Worm (Caenorhabditis elegans) whole organism, L3 larva: ENCODE data around the gene C07D10.5.

Experiments
- R02D3.7 ChIP-seq: fragments of 150-350 bp; optimal IDR thresholded peaks from 2 replicates; lab custom pipeline; 2014; ENCODE audit warnings: missing biosample characterization, missing genetic modification characterization
- ama-1 ChIP-seq: fragments of 150-350 bp; optimal IDR thresholded peaks from 2 replicates; lab custom pipeline; 2018
- ceh-16 ChIP-seq: sonication (generic microtip); optimal IDR thresholded peaks from 2 replicates; lab custom pipeline; 2017; ENCODE audit warnings: missing biosample characterization, missing genetic modification characterization
- ceh-28 ChIP-seq: fragments of 150-350 bp; optimal IDR thresholded peaks from 2 replicates; lab custom pipeline; 2014; ENCODE audit warnings: missing biosample characterization, missing genetic modification reagents, missing genetic modification characterization
- ceh-82 ChIP-seq: fragments of 150-350 bp; optimal IDR thresholded peaks from 2 replicates; lab custom pipeline; 2014; ENCODE audit warnings: missing biosample characterization, missing genetic modification characterization
- ceh-9 ChIP-seq: sonication (generic microtip); optimal IDR thresholded peaks from 2 replicates; lab custom pipeline; 2018; ENCODE audit warnings: missing biosample characterization, missing genetic modification characterization
- daf-12 ChIP-seq: fragments of 150-350 bp; optimal IDR thresholded peaks from 2 replicates; lab custom pipeline; 2014; ENCODE audit warnings: missing biosample characterization, missing genetic modification reagents, missing genetic modification characterization
- egl-27 ChIP-seq: sonication (generic microtip); optimal IDR thresholded peaks from 4 replicates; lab custom pipeline; 2017; ENCODE audit warnings: missing biosample characterization, missing genetic modification reagents, missing genetic modification characterization
- egl-5 ChIP-seq: fragments of 150-350 bp; optimal IDR thresholded peaks from 2 replicates; lab custom pipeline; 2017; ENCODE audit warnings: missing biosample characterization, missing genetic modification reagents, missing genetic modification characterization, inconsistent platforms
- elt-2 ChIP-seq: sonication (generic microtip); optimal IDR thresholded peaks from 2 replicates; lab custom pipeline; 2016; ENCODE audit warnings: missing genetic modification reagents, mild to moderate bottlenecking, missing genetic modification characterization, missing compliant biosample characterization
- eor-1 ChIP-seq, 2 experiments: fragments of 150-350 bp; optimal IDR thresholded peaks; 2 replicates each; lab custom pipeline; 2014 to 2018; ENCODE audit warnings: missing biosample characterization in 2 of 2, missing genetic modification characterization in 2 of 2
- fkh-10 ChIP-seq: sonication (generic microtip); optimal IDR thresholded peaks from 2 replicates; lab custom pipeline; 2017; ENCODE audit warnings: missing biosample characterization, missing genetic modification reagents, missing genetic modification characterization
- fkh-2 ChIP-seq: fragments of 150-350 bp; optimal IDR thresholded peaks from 2 replicates; lab custom pipeline; 2014; ENCODE audit warnings: missing biosample characterization, missing genetic modification reagents, missing genetic modification characterization
- hmg-11 ChIP-seq: sonication (generic microtip); optimal IDR thresholded peaks from 2 replicates; lab custom pipeline; 2016; ENCODE audit warnings: missing genetic modification characterization, missing compliant biosample characterization
- jun-1 ChIP-seq: fragments of 150-350 bp; optimal IDR thresholded peaks from 2 replicates; lab custom pipeline; 2014; ENCODE audit warnings: missing biosample characterization, missing genetic modification reagents, missing genetic modification characterization
- lin-15B ChIP-seq: fragments of 150-350 bp; optimal IDR thresholded peaks from 2 replicates; lab custom pipeline; 2014; ENCODE audit warnings: missing biosample characterization, missing genetic modification characterization
- lin-39 ChIP-seq: fragments of 150-350 bp; optimal IDR thresholded peaks from 2 replicates; lab custom pipeline; 2018; ENCODE audit warnings: missing biosample characterization, missing genetic modification reagents, missing genetic modification characterization
- lsy-12 ChIP-seq: sonication (generic microtip); optimal IDR thresholded peaks from 2 replicates; lab custom pipeline; 2016; ENCODE audit warnings: mild to moderate bottlenecking, missing genetic modification characterization, missing compliant biosample characterization
- mdl-1 ChIP-seq: fragments of 150-350 bp; optimal IDR thresholded peaks from 2 replicates; lab custom pipeline; 2014; ENCODE audit warnings: missing biosample characterization, missing genetic modification characterization
- mml-1 ChIP-seq: fragments of 150-350 bp; sonication (generic microtip); optimal IDR thresholded peaks from 3 replicates; lab custom pipeline; 2014; ENCODE audit warnings: missing biosample characterization, missing genetic modification characterization
- nfya-1 ChIP-seq: sonication (generic microtip); optimal IDR thresholded peaks from 2 replicates; lab custom pipeline; 2017; ENCODE audit warnings: missing genetic modification characterization, mild to moderate bottlenecking, missing compliant biosample characterization, antibody characterized with exemption, moderate library complexity; ENCODE audit not compliant: insufficient read depth
- nhr-12 ChIP-seq: fragments of 150-350 bp; optimal IDR thresholded peaks from 2 replicates; lab custom pipeline; 2014; ENCODE audit warnings: missing biosample characterization, missing genetic modification characterization
- nhr-23 ChIP-seq: fragments of 150-350 bp; optimal IDR thresholded peaks from 2 replicates; lab custom pipeline; 2014; ENCODE audit warnings: missing biosample characterization, missing genetic modification reagents, missing genetic modification characterization
- nhr-237 ChIP-seq: fragments of 150-350 bp; optimal IDR thresholded peaks from 2 replicates; lab custom pipeline; 2014; ENCODE audit warnings: missing biosample characterization, missing genetic modification characterization
- nhr-28 ChIP-seq: fragments of 150-350 bp; optimal IDR thresholded peaks from 2 replicates; lab custom pipeline; 2014; ENCODE audit warnings: missing biosample characterization, missing genetic modification characterization
- nhr-77 ChIP-seq: fragments of 150-350 bp; optimal IDR thresholded peaks from 2 replicates; lab custom pipeline; 2014; ENCODE audit warnings: missing biosample characterization, missing genetic modification characterization
- pha-4 ChIP-seq: fragments of 150-350 bp; optimal IDR thresholded peaks from 2 replicates; lab custom pipeline; 2014; ENCODE audit warnings: missing biosample characterization, missing genetic modification reagents, missing genetic modification characterization
- pqm-1 ChIP-seq: fragments of 150-350 bp; optimal IDR thresholded peaks from 2 replicates; lab custom pipeline; 2017; ENCODE audit warnings: missing biosample characterization, missing genetic modification characterization, inconsistent platforms
- sea-2 ChIP-seq: fragments of 150-350 bp; sonication (generic microtip); optimal IDR thresholded peaks from 4 replicates; lab custom pipeline; 2014; ENCODE audit warnings: missing biosample characterization, missing genetic modification reagents, missing genetic modification characterization
- skn-1 ChIP-seq: fragments of 150-350 bp; optimal IDR thresholded peaks from 2 replicates; lab custom pipeline; 2014; ENCODE audit warnings: missing biosample characterization, missing genetic modification characterization
- snpc-4 ChIP-seq: fragments of 150-350 bp; optimal IDR thresholded peaks from 2 replicates; lab custom pipeline; 2014; ENCODE audit warnings: missing biosample characterization, missing genetic modification characterization
- tbx-2 ChIP-seq: sonication (generic microtip); optimal IDR thresholded peaks from 2 replicates; lab custom pipeline; 2016; ENCODE audit warnings: mild to moderate bottlenecking, missing genetic modification characterization, missing compliant biosample characterization
- unc-39 ChIP-seq: sonication (generic microtip); optimal IDR thresholded peaks from 4 replicates; lab custom pipeline; 2017; ENCODE audit warnings: missing biosample characterization, missing genetic modification characterization
- unc-62 ChIP-seq: fragments of 150-350 bp; sonication (generic microtip); optimal IDR thresholded peaks from 4 replicates; lab custom pipeline; 2014; ENCODE audit warnings: missing biosample characterization, missing genetic modification reagents, missing genetic modification characterization
- zag-1 ChIP-seq: fragments of 150-350 bp; optimal IDR thresholded peaks from 2 replicates; lab custom pipeline; 2014; ENCODE audit warnings: missing biosample characterization, missing genetic modification characterization
- ztf-4 ChIP-seq: fragments of 150-350 bp; optimal IDR thresholded peaks from 2 replicates; lab custom pipeline; 2014; ENCODE audit warnings: missing biosample characterization, missing genetic modification characterization

C07D10.5 gene

DNA sequence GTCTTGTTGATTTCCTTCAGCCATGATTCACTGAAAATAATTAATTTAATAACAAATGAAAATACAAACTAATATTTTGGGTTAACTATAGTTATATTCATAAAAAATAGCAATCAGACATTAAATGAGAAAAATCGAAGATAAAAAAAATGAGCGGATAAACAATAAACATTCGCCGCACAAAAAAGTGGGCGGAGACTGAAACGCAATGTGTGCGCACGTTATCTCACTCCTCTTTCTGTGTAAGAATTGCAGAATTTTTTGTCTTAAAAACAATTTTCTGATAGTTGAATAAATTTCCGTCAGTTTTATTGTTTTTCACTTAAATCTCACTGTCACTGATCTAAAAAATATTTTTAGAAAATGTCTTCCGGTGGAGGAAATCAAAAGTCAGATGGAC lies 7.2 kb upstream of the C07D10.5 start, which contains the start of the genes mtch-1 and rpb-4:
Gene mtch-1 (minus strand): TSS at position 24 of the 400 bp plus-strand sequence.
Gene rpb-4 (plus strand): TSS at position 353 of the 400 bp plus-strand sequence.
- TF ChIP-seq daf-12 (tag; lab: Kevin White, UChicago) (no peak), nfya-1 (tag; lab: Kevin White, UChicago) (peak; percentile 62), ceh-28 (tag; lab: Kevin White, UChicago) (no peak), hmg-11 (tag; lab: Kevin White, UChicago) (peak; percentile 38), pha-4 (tag; lab: Kevin White, UChicago) (peak; percentile 83), elt-2 (tag; lab: Kevin White, UChicago) (peak; percentile 29), egl-5 (tag; lab: Kevin White, UChicago) (peak; percentile 23), mdl-1 (tag; lab: Kevin White, UChicago) (no peak), mml-1 (tag; lab: Kevin White, UChicago) (no peak), snpc-4 (peak; percentile 59), lin-15B (peak; percentile 11), nhr-23 (tag; lab: Kevin White, UChicago) (peak; percentile 28), ceh-16 (no peak), lsy-12 (tag; lab: Kevin White, UChicago) (no peak), ceh-9 (tag; lab: Kevin White, UChicago) (no peak)

DNA sequence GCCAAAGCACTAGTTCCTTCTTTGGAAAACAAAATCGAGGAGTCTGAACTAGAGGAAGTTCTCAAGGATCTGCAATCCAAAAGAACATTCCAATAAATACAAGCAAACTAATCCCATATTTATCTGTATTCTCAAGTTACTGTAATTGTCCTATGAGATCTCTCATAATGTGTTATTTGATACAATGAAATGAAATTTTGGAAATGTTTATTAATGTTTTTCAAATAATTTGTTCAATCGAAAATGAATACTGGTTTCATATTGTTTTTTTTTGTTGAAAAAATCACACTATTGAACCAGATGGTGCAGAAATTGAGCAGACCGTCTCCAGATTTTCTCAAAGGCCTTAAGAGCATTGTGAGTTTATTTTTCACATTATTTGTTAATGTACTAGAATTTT lies 6.4 kb upstream of the C07D10.5 start, which contains the start of gene F43E2.1:
Gene F43E2.1 (plus strand): TSS at position 301 of the 400 bp plus-strand sequence.
- no peak for TF ChIP-seq snpc-4
- no peak for TF ChIP-seq nhr-237
- TF ChIP-seq zag-1 (tag; lab: Kevin White, UChicago) = no peak
- TF ChIP-seq ceh-9 (tag; lab: Kevin White, UChicago) = no peak
- no peak for TF ChIP-seq lin-15B
- TF ChIP-seq nfya-1 (tag; lab: Kevin White, UChicago) = no peak
- no peak for TF ChIP-seq ama-1 (lab: Kevin White, UChicago)
- no peak for TF ChIP-seq skn-1 (tag; lab: Kevin White, UChicago)
- TF ChIP-seq lsy-12 (tag; lab: Kevin White, UChicago) = no peak
- TF ChIP-seq fkh-10 (GFP tag; lab: Kevin White, UChicago) = no peak
- no peak for TF ChIP-seq fkh-2 (tag; lab: Kevin White, UChicago)
- no peak for TF ChIP-seq egl-27 (tag; lab: Kevin White, UChicago)
- TF ChIP-seq nhr-12 (tag; lab: Kevin White, UChicago) = no peak
- no peak for TF ChIP-seq mdl-1 (tag; lab: Kevin White, UChicago)

DNA sequence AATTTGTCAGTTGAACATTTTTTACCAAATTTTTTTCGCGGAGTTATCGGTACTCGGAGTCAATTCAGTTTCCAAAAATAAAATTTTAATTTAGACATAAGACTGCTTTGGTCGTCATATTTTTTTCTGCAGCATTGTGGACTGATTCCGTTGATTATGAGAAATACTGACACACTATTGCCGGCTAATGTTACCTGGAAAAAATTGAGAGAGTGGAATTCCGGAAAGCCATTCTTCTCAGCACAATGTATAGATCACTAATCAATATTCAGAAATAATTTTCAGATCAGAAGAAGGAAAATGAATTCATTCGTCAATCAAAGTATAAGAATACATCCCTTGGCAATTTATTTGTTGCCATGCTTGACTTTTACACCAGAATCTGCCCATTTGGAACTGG lies 2.3 kb upstream of the C07D10.5 start, which contains the start of gene C07D10.6:
Gene C07D10.6 (plus strand): TSS at position 301 of the 400 bp plus-strand sequence.
- TF ChIP-seq unc-62 (GFP tag; lab: Kevin White, UChicago) = no peak
- no peak for TF ChIP-seq nfya-1 (tag; lab: Kevin White, UChicago)
- no peak for TF ChIP-seq R02D3.7
- no peak for TF ChIP-seq eor-1 (tag; optimal IDR thresholded peaks at IDR 0.05; lab: Kevin White, UChicago)
- no peak for TF ChIP-seq ceh-82 (tag; lab: Kevin White, UChicago)
- no peak for TF ChIP-seq elt-2 (tag; lab: Kevin White, UChicago)
- TF ChIP-seq mdl-1 (tag; lab: Kevin White, UChicago) = no peak
- no peak for TF ChIP-seq hmg-11 (tag; lab: Kevin White, UChicago)
- TF ChIP-seq ceh-16 = no peak
- no peak for TF ChIP-seq sea-2
- no peak for TF ChIP-seq lin-39 (tag; lab: Kevin White, UChicago)
- TF ChIP-seq unc-39 (tag; lab: Kevin White, UChicago) = no peak
- no peak for TF ChIP-seq jun-1 (tag; lab: Kevin White, UChicago)
- no peak for TF ChIP-seq tbx-2 (tag; lab: Kevin White, UChicago)
- TF ChIP-seq pqm-1 (tag; lab: Kevin White, UChicago) = no peak
- no peak for TF ChIP-seq nhr-28 (tag; lab: Kevin White, UChicago)
- no peak for TF ChIP-seq nhr-77 (tag; lab: Kevin White, UChicago)

DNA sequence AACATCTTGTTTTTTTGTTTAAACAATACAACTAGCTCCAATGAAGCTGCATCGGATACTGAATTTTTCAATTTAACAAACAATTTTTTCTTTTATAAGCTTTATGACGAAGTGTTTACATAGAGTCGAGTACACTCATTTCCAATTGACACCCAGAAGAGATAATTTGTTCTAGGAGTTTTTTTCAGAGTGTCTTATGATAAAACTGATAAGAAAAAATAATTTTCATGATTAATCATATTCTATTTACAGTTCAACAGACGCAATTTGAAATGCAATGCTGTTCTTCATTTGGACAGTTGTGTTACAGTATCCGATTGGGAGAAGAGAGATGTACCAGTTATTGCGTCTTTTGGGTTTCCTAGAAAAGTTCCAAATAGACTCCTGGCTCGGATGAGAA lies 586 bp downstream of the C07D10.5 start:
- peak; percentile 55 for TF ChIP-seq pha-4 (tag; lab: Kevin White, UChicago)
- no peak for TF ChIP-seq lin-15B
- no peak for TF ChIP-seq ztf-4
- no peak for TF ChIP-seq lin-39 (tag; lab: Kevin White, UChicago)
- no peak for TF ChIP-seq ceh-16
- TF ChIP-seq elt-2 (tag; lab: Kevin White, UChicago) = peak; percentile 66
- TF ChIP-seq, all 47 proteins: peak for 2
